Fruit fly (Drosophila melanogaster): ENCODE measurements around the gene CheA7a.
A peak's percentile ranks its signal among the peaks of the same experiment; 100 is the strongest.

The CheA7a gene

DNA sequence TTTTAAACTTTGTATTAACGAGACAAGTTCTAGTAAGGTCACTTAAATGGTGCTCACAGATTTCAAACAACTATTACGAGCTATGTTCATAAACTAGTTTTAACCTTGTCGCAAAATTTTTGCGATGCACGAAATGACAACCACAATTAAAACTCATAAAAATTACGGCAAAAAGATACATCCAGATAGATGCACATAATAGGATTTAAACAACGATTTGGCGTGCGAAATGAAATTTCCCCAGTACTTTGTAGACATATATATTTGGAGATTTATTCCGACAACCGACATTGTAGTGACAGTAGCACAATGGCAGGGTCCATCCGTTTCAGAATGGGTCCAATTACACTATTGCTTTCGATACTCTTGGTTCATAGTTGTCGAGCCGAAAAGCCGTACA, at the start of gene CheA7a:
CheA7a (plus strand) TSS at position 301 of the 400 bp plus-strand sequence.
- no peak for TF ChIP-seq CG17801 (GFP tag; optimal IDR thresholded peaks at IDR 0.05; ENCODE audit: partially characterized antibody)

DNA sequence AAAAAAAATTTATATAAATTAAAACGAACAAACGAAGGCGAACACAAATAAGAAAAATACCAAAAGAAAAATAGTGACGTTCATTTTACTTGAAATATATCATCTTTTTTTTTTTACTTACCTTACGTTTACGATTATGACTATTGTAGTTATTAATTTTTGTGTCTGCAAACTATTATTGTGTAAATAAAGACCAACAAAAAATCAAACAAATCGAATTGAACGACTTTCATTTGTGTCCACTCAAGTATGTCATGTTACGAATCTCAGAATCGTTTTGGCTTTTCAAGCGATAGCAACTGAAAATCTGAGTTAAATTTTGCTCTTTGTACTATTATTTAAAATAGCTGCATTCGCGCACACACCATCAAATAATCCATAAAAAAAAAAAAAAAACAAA, 49.2 kb upstream of the CheA7a start, which contains the start of gene Acsf3:
Acsf3 (plus strand) TSS at position 301 of the 400 bp plus-strand sequence.
- no peak for TF ChIP-seq CG17801 (GFP tag; optimal IDR thresholded peaks at IDR 0.05; ENCODE audit: partially characterized antibody)

DNA sequence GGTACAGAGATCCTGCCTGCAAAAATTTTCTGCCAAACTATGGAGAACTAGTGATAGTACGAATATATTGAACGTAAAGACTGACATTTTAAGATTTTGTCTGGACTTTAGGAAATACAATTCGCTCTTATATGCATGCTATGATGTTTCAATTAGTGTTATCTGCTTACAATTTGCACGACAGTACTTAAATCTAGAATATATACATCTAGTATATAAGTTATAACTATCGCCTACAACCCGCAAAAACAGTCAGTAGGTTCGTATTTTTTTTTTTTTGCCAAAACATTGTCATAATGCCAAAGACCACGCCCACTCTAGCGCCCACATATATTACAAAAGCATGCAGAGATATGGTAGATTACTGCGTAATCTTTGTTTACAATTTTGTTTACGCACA, 45.8 kb upstream of the CheA7a start, which contains the start of gene CG42780:
CG42780 (minus strand) TSS at position 101 of the 400 bp plus-strand sequence.
- TF ChIP-seq CG17801 (GFP tag; optimal IDR thresholded peaks at IDR 0.05; ENCODE audit: partially characterized antibody): no peak

DNA sequence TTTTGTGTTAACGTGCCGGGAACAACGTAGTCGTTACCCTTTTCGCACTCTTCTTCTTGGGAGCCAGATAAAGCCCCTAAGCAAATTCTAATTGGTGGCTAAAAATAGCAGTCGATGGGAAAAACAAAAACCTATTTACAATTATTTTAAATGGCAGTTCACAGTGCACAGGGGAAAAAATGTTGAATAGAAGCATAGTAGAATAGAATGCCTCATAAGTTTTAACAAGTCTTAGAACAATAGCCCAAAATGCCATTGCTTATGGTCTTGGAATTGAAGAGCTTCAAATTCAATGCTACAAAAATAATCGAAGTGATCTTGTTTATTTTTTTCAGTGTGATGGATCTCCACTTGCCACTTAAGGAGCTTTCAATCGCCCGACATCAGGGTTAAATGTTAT, 45.4 kb upstream of the CheA7a start:
- TF ChIP-seq CG17801 (GFP tag; optimal IDR thresholded peaks at IDR 0.05; ENCODE audit: partially characterized antibody): no peak

DNA sequence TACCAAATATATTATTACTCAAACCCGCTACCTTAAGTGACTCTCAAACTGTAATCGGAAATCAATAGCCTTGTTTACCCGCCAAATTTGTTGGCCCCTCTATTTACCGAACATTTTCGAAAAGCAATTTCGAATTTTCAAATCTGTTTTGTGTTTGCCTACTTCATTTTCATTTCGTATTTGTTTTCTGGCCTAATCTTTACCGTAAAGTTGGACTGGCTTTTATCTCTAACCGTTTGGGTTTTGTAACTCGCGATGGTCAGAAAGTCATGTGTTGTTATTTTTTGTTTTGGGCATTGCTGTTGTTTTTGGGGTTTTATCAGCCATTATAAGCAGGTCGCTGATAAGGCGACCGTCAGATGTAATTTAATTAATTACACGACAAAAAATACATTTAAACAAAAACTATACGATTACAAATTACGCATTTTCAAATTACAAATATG, 44.6 kb upstream of the CheA7a start:
- TF ChIP-seq CG17801 (GFP tag; optimal IDR thresholded peaks at IDR 0.05; ENCODE audit: partially characterized antibody): no peak

DNA sequence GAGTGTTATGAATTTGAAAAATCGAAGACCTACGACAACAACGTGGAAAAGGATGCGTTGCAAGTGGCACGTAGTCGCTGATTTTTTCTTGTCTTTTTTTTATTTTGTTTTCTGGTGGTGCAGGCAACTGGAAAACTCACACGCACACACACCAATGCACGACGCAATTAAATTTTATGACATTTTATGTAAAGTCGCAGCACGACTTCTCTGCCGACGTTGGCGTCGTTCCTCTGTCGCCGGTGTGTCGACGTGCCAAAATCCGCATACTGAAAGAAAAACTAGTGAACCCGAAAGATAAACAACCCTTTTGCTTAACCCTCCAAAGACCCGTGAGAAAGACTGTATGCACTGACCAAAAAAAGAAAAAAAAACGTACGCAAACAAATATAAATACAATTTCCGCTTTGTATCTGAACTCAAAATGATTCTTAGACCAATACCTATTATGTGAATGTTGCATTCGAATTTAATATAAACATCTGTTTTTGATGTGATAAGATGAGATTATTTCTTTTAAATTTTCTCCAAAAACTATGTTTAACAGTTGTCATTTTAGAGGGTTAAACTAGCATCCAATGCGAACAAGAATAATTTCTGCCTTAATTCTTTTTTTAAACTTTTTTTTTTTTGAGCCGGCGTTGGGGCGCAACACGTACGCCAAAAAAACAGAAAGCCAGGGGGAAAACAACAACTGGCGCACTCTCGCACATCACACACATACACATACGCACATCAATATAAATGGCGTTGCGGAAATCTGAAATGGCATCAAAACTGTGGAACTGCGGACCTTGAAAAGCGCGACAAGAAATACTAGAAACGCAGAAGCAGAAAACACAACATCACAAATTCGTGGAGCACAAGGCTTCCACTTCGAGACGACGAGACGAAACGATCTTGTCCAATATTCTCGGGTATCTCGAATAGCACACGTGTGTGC, 43.8 kb upstream of the CheA7a start:
- TF ChIP-seq CG17801 (GFP tag; optimal IDR thresholded peaks at IDR 0.05; ENCODE audit: partially characterized antibody): peak; percentile 32

DNA sequence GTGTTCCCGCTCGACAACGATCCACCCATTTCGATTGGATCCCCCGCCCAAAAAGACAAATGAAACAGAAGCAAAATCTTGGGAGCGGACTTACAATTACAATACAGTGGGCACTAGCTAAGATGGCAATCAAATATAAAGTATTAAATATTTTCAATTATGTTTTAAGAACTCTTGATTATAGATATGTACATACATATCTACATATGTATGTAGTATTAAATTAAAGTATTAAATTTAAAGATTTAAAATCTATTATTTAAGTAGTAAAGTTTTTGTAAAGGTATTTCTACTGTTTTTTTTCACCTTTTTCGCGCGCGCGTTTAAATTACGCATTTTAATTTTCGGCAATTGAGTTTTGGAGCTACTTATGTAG, 43.2 kb upstream of the CheA7a start:
- TF ChIP-seq CG17801 (GFP tag; optimal IDR thresholded peaks at IDR 0.05; ENCODE audit: partially characterized antibody): peak; percentile 83

DNA sequence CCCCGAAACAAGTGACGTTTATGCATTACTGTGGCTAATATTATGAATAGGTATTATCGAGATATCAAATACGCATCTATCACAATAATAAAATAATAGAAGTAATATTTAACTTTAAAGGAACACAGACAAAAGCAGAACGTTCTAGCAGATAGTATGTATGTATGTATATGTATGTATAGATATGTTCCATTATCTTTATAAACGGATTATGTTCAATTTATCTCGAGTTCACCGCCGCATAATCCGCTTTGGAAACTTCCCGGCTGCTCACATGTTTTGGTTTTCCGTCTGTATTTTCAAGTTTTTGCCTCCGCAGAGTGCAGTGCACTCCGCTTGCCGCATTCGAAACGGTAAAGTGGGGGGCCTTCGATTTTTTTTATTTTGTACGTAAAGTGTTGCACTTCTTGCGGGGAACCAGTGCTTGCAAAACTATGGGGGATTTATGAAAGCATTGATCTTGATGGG, 42.4 kb upstream of the CheA7a start:
- TF ChIP-seq CG17801 (GFP tag; optimal IDR thresholded peaks at IDR 0.05; ENCODE audit: partially characterized antibody): no peak

DNA sequence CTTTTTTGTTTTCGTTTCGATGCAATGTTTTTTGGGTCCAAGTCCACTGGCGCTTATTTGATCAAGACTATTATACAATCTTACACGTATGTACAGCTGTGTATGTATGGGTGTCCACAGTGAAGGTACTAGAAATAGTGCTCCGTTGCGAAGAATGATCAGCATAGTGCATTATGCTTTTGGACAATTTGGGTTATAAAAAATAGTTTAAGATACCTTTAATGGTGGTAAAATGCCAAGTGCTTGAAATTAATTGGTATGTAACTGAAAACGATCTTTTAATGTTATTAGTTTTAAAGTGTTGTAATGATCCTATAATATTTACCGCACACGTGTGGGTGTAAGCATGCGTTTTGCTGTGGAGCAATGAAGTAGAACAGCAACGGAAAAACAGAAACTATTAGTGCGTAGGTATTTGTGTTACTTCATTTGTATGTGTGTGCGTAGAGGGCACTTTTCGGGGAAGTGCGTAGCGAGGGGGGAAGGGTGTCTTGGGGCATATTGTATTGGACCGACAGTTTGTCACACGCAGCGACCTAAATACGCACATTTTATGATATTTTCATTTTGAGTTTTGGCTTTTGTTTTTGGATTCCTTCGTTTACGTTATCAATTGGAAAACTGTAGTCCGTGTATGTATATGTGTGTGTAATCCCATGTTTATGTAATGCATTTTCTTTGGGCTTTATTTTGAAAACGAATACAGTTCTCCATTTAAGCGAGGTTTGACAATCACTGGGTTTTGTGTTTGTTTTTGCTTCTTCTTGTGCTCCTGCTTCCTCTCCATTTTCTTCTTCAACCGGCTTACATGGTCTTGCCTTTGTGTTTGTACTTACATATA, 41.6 kb upstream of the CheA7a start:
- peak; percentile 57 for TF ChIP-seq CG17801 (GFP tag; optimal IDR thresholded peaks at IDR 0.05; ENCODE audit: partially characterized antibody)

DNA sequence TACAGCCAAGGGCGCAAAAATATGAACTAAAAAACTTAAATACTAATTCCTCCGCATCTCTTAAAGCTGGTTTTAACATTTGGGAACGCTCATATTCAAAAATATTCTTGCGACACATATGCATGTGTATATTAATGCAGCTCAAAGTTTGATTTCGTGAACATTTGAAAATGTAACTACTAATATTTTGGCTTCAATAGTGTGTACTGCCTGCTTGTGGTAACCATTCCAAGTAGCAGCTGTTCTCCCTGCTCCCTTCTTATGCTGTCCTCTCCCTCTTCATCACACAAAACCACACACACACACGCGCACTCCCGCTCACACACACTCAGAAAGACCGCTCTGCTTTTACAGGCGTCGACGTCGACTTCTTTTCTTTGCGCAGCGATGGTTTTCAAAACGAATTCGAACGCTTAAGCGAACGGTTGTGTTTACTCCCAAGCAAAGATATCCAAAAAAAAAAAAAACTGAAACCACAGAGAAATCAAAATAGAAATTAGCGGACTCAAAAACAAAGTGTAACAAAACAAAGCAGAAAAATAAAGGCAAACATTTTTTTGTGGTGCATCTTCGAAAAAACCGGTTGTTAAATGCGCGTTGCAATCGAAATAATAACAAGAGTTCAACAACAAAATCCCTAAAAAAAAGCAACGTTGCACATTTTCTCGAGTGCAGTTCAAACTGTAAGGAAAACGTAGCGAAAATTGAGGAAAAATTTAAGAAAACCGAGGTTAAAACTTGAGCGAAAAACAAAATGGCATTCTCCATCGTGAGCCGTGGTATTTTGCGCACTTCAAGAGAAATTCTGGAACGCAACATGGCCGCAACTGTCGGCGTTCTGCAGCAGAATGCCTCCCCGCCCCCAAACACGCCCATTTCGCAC, 40.7 kb upstream of the CheA7a start, which contains the start of gene CBP:
CBP (plus strand) TSS at position 391 of the 883 bp plus-strand sequence.
- peak; percentile 84 for TF ChIP-seq CG17801 (GFP tag; optimal IDR thresholded peaks at IDR 0.05; ENCODE audit: partially characterized antibody)

DNA sequence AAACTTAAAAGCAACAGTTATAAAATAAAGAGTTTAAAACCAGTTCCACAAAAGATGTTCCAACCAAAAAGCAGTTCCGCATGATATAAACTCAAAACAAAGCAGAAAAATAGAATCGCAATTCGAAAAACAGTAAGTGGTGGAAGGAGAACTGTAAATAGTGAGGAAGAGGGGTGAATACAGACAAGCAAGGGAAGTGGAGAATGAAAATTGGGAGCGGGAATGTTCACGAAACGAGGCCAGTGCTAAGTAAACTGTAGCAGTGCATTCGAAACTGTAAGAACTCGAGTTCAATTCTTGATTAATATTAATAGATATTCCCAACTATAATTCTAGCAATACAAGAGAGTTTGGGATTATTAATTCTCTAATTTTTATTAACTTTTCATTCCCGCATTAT, 40.0 kb upstream of the CheA7a start:
- no peak for TF ChIP-seq CG17801 (GFP tag; optimal IDR thresholded peaks at IDR 0.05; ENCODE audit: partially characterized antibody)

DNA sequence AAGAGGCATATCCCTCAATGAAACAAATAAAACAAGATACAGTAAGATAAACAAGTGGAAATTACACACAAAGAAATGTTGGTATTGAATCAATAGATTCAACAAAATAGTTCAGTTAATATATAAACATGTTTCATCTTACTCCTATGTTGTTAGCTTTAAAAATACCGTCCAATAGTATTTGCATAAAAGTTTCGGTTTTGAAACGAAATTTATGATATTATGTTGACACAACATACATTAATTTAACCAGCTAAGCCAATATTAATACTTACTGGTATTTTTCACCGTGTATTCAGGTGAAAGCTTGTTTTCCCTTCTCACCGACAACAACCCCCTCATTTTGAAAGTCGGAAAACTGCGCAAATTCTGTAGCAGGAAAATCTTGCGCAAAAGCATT, 39.4 kb upstream of the CheA7a start:
- no peak for TF ChIP-seq CG17801 (GFP tag; optimal IDR thresholded peaks at IDR 0.05; ENCODE audit: partially characterized antibody)

DNA sequence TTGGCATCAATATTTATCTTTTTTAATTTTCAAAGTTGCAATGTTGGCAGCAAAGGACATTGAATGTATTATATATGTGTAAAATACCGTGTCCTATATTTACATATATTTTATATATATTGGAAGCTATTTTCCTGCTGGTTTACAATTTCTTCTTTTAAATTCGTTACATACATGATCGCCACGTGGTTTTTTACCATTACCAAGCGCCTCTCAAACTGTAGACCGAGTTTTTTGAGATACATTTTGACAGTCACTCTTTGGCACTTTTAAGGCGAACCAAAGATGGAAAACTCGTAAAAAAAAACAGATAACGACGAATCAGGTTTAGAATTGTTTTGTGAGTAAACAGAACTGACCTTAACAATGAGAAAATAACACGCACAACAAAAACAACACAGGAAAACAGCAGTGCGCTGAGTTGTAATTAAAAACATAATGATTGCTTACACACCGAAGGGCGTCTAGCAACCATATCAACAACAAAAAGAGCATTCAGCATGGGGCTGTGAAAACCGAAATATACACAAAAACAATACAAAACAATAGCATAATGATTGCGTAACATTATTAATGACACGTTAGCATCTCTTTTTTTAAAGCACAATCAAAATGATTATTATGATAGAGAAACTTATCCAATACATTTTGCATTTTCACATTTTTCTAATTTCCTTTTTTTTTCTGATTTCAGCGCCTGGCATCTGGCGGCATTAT, 38.2 kb upstream of the CheA7a start:
- TF ChIP-seq CG17801 (GFP tag; optimal IDR thresholded peaks at IDR 0.05; ENCODE audit: partially characterized antibody): no peak

DNA sequence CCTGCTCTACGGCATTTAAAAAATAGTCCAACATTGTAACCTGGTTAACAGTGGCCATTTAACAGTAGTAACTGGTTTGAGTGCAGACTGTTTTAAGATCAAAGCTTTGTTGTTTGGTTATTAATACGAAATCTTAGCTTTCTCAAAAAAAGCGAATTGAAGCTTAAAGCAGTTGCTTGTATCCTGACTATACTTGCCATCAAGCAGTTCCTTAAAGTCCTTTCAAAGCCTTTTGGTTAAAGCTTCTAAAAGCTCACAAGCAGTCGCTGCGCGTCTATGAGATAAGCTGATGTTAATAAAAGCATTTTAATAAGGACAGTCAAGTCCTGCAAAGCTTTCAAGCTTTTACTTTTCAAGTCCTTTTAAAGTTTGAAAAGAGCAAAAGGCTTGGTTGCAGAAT, 37.3 kb upstream of the CheA7a start:
- no peak for TF ChIP-seq CG17801 (GFP tag; optimal IDR thresholded peaks at IDR 0.05; ENCODE audit: partially characterized antibody)

Data from ovary, adult (tissue).